Fruit fly (Drosophila melanogaster): ENCODE results near the gene CG34302.

The CG34302 gene

DNA sequence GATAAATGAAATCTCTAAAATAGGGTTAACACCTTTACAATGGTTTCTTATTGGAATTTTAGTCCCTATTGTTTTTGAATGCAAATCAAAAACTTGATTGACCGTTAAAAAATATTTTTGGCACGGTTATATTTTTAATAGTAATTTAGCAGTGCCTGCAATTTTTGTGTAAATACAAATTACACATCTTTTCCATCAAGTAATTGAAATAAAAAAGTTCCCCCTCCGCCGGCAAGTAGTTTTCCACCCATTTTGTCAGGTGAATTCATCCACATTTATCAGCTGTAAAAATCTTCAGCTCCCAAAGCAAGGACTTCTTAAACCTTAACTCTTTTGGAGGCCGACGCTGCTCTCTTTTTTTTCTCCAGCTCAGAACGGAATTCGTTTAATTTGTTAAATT is at the start of gene CG34302:
CG34302 (minus strand) TSS at position 101 of the 400 bp plus-strand sequence.
- no peak for TF ChIP-seq h (optimal IDR thresholded peaks at IDR 0.05)
- TF ChIP-seq insv (optimal IDR thresholded peaks at IDR 0.05) = no peak
- no peak for TF ChIP-seq Myc (optimal IDR thresholded peaks at IDR 0.05)
- no peak for TF ChIP-seq ttk (optimal IDR thresholded peaks at IDR 0.05)
- no peak for TF ChIP-seq psq (optimal IDR thresholded peaks at IDR 0.05)
- TF ChIP-seq Sin3A (optimal IDR thresholded peaks at IDR 0.05) = no peak

- TF ChIP-seq Sin3A (optimal IDR thresholded peaks at IDR 0.05) = no peak
- no peak for TF ChIP-seq h (optimal IDR thresholded peaks at IDR 0.05)
- TF ChIP-seq ttk (optimal IDR thresholded peaks at IDR 0.05) = no peak
- TF ChIP-seq insv (optimal IDR thresholded peaks at IDR 0.05) = no peak
- TF ChIP-seq psq (optimal IDR thresholded peaks at IDR 0.05) = no peak
Measured at dm6 chr3R:9872815-9873752, 49.5 kb upstream of the CG34302 start.

dm6 chr3R:9872133-9872814 is 48.7 kb upstream of the CG34302 start:
- TF ChIP-seq h (optimal IDR thresholded peaks at IDR 0.05) (no peak), Myc (optimal IDR thresholded peaks at IDR 0.05) (no peak), psq (optimal IDR thresholded peaks at IDR 0.05) (no peak), ttk (optimal IDR thresholded peaks at IDR 0.05) (no peak), Sin3A (optimal IDR thresholded peaks at IDR 0.05) (no peak), insv (optimal IDR thresholded peaks at IDR 0.05) (no peak)

DNA sequence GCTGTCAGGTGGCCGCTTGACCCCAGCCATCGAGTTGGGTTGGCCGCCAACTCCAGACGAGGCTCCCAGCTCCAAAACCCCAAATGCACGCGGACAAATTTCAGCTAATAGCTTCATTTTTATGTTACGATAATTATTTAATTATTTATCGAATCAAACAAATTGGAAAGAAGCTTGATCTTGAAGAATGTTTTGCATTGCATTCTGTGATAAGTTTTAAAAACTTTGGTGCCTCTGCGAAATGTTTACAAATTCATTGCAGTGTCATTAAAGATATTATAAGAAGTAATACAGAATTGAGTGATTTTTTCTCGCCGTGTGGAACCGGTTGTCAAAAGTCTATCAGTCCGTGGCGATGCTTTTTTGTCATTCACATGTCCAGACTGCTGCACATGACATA is 46.8 kb upstream of the CG34302 start:
- TF ChIP-seq psq (optimal IDR thresholded peaks at IDR 0.05) = no peak
- TF ChIP-seq insv (optimal IDR thresholded peaks at IDR 0.05) = no peak
- no peak for TF ChIP-seq Sin3A (optimal IDR thresholded peaks at IDR 0.05)
- no peak for TF ChIP-seq Myc (optimal IDR thresholded peaks at IDR 0.05)
- no peak for TF ChIP-seq ttk (optimal IDR thresholded peaks at IDR 0.05)
- TF ChIP-seq h (optimal IDR thresholded peaks at IDR 0.05) = no peak

dm6 chr3R:9869954-9870353 is 46.3 kb upstream of the CG34302 start:
- TF ChIP-seq h (optimal IDR thresholded peaks at IDR 0.05) (no peak), psq (optimal IDR thresholded peaks at IDR 0.05) (no peak), insv (optimal IDR thresholded peaks at IDR 0.05) (no peak), Myc (optimal IDR thresholded peaks at IDR 0.05) (no peak), ttk (optimal IDR thresholded peaks at IDR 0.05) (no peak), Sin3A (optimal IDR thresholded peaks at IDR 0.05) (no peak)

dm6 chr3R:9868538-9869398 is 45.1 kb upstream of the CG34302 start:
- TF ChIP-seq Sin3A (optimal IDR thresholded peaks at IDR 0.05) = no peak
- TF ChIP-seq insv (optimal IDR thresholded peaks at IDR 0.05) = no peak
- no peak for TF ChIP-seq Myc (optimal IDR thresholded peaks at IDR 0.05)
- no peak for TF ChIP-seq psq (optimal IDR thresholded peaks at IDR 0.05)
- TF ChIP-seq ttk (optimal IDR thresholded peaks at IDR 0.05) = no peak
- TF ChIP-seq h (optimal IDR thresholded peaks at IDR 0.05) = no peak

DNA sequence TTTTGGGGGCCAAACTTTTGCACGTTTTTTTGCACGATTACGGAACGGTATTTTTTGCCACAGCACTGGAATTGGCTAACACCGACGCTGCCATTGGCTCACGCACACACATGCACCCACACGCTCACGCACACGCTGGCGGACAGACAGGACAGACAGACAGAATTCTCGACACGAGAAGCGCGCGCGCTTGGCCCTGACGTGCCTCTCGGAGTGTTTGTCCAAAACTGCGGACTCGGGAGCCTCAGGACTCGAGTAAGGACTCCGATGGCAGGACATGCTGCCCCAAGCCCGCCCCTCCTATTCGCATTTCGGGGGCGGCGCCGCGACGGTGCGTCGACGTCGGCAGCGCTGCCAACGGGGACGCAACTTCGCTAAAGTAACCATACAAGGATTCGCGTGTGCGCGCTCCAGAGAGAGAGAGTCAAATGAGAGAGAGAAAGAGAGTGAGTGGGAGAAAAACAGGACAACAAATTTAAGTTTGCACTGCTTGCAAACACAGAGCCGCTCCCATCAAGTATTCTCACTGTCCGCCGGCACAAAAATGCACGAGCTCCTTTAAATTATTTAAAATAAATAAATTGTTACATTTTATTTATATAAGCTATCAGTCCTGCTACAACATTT is 44.4 kb upstream of the CG34302 start, which contains the start of gene Teh1:
Teh1 (minus strand) TSS at position 210 of the 627 bp plus-strand sequence.
- TF ChIP-seq insv (optimal IDR thresholded peaks at IDR 0.05) = no peak
- no peak for TF ChIP-seq h (optimal IDR thresholded peaks at IDR 0.05)
- no peak for TF ChIP-seq ttk (optimal IDR thresholded peaks at IDR 0.05)
- no peak for TF ChIP-seq Sin3A (optimal IDR thresholded peaks at IDR 0.05)
- TF ChIP-seq Myc (optimal IDR thresholded peaks at IDR 0.05) = no peak
- TF ChIP-seq psq (optimal IDR thresholded peaks at IDR 0.05) = no peak

- no peak for TF ChIP-seq Sin3A (optimal IDR thresholded peaks at IDR 0.05)
- TF ChIP-seq insv (optimal IDR thresholded peaks at IDR 0.05) = no peak
- TF ChIP-seq psq (optimal IDR thresholded peaks at IDR 0.05) = no peak
- TF ChIP-seq h (optimal IDR thresholded peaks at IDR 0.05) = no peak
- no peak for TF ChIP-seq Myc (optimal IDR thresholded peaks at IDR 0.05)
- no peak for TF ChIP-seq ttk (optimal IDR thresholded peaks at IDR 0.05)
Measured at dm6 chr3R:9865854-9866396, 42.3 kb upstream of the CG34302 start.

- no peak for TF ChIP-seq h (optimal IDR thresholded peaks at IDR 0.05)
- no peak for TF ChIP-seq ttk (optimal IDR thresholded peaks at IDR 0.05)
- TF ChIP-seq Sin3A (optimal IDR thresholded peaks at IDR 0.05) = no peak
- TF ChIP-seq insv (optimal IDR thresholded peaks at IDR 0.05) = no peak
- TF ChIP-seq Myc (optimal IDR thresholded peaks at IDR 0.05) = no peak
- no peak for TF ChIP-seq psq (optimal IDR thresholded peaks at IDR 0.05)
Measured at dm6 chr3R:9860561-9860960, 36.9 kb upstream of the CG34302 start.

dm6 chr3R:9857785-9858184 is 34.2 kb upstream of the CG34302 start:
- TF ChIP-seq insv (optimal IDR thresholded peaks at IDR 0.05) (no peak), psq (optimal IDR thresholded peaks at IDR 0.05) (no peak)

DNA sequence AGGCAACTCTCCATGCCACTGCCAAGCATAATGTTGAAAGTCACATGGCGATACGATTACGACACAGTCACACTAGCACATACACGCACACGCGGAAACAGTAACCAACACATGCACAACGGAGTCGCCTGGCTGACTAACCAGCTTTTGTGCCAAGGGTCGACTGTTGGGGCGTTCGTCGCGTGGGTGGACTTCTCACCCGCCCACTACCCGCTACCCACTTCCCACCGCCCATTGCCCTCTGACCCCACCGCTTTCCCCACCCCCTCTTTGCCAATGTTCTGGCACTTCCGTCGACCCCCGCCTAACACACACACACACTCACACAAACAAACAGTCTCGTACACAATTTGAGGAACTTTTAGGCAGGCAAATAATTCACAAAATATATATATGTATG is 28.0 kb upstream of the CG34302 start:
- TF ChIP-seq Sin3A (optimal IDR thresholded peaks at IDR 0.05) = no peak
- TF ChIP-seq insv (optimal IDR thresholded peaks at IDR 0.05) = no peak
- TF ChIP-seq h (optimal IDR thresholded peaks at IDR 0.05) = no peak
- no peak for TF ChIP-seq psq (optimal IDR thresholded peaks at IDR 0.05)
- no peak for TF ChIP-seq ttk (optimal IDR thresholded peaks at IDR 0.05)
- no peak for TF ChIP-seq Myc (optimal IDR thresholded peaks at IDR 0.05)

Measured in Kc167 (cell line).